Fruit fly (Drosophila melanogaster): ENCODE results near the gene CG6769.

Gene CG6769

DNA sequence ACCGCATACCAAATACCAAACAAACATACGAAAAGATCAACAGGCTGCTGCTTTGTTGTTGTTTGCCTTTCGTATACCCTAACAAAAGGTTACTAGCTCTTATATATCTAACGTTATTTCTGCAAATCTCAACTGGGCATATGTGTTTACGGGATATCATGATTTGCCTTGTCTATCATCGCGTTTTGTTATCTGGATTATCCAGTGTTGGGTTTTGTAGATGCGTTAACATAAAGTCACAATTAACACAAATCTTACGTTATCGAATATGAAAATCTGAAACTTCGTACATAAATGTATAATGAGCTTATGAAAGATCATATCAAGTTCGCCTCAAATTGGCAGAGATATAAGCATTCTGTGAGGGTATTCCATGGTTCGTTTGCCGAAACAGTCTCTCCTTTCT lies 30.6 kb upstream of the CG6769 start (continued):
- TF ChIP-seq CG16863 (GFP tag; optimal IDR thresholded peaks at IDR 0.05) (peak; percentile 12), Nf-YC (tag; optimal IDR thresholded peaks at IDR 0.05) (no peak), CG18011 (GFP tag; optimal IDR thresholded peaks at IDR 0.05) (no peak), HmgD (GFP tag; optimal IDR thresholded peaks at IDR 0.05) (no peak), row (GFP tag; IDR thresholded peaks at IDR 0.05) (peak; percentile 46; the same call in 1 of the 3 replicates), CG30020 (tag; optimal IDR thresholded peaks at IDR 0.05) (no peak), CG1647 (GFP tag; optimal IDR thresholded peaks at IDR 0.05) (no peak), ranshi (GFP tag; IDR thresholded peaks at IDR 0.05) (no peak), dmrt11E (tag; optimal IDR thresholded peaks at IDR 0.05) (peak; percentile 68), emc (GFP tag; optimal IDR thresholded peaks at IDR 0.05) (no peak), chm (GFP tag; IDR thresholded peaks at IDR 0.05) (no peak), CG2202 (tag; optimal IDR thresholded peaks at IDR 0.05) (peak; percentile 12), CG12236 (GFP tag; optimal IDR thresholded peaks at IDR 0.05) (no peak), CG7928 (GFP tag; optimal IDR thresholded peaks at IDR 0.05) (no peak), Nf-YA (GFP tag; IDR thresholded peaks at IDR 0.05) (no peak), Doc3 (GFP tag; IDR thresholded peaks at IDR 0.05; ENCODE audit: partially characterized antibody) (no peak), maf-S (GFP tag; optimal IDR thresholded peaks at IDR 0.05) (no peak), Med (GFP tag) (peak; percentile 51), Optix (GFP tag; IDR thresholded peaks at IDR 0.05) (no peak), ind (GFP tag; optimal IDR thresholded peaks at IDR 0.05) (no peak), sd (tag; optimal IDR thresholded peaks at IDR 0.05) (no peak), CG8290 (GFP tag; optimal IDR thresholded peaks at IDR 0.05) (no peak), CG8290 (tag; optimal IDR thresholded peaks at IDR 0.05) (no peak), ATbp (GFP tag; optimal IDR thresholded peaks at IDR 0.05) (peak; percentile 8), CG2116 (GFP tag; optimal IDR thresholded peaks at IDR 0.05) (no peak), CG5180 (GFP tag; optimal IDR thresholded peaks at IDR 0.05) (no peak), CG17802 (tag; optimal IDR thresholded peaks at IDR 0.05) (no peak), CG2199 (GFP tag; IDR thresholded peaks at IDR 0.05) (0 out of 3 replicates have a peak, but pooled peaks have one; percentile 8), lab (GFP tag; optimal IDR thresholded peaks at IDR 0.05) (no peak), CG9727 (GFP tag; optimal IDR thresholded peaks at IDR 0.05) (peak; percentile 76), al (GFP tag; IDR thresholded peaks at IDR 0.05) (no peak), CG10147 (GFP tag; optimal IDR thresholded peaks at IDR 0.05) (no peak), NC2β (GFP tag; optimal IDR thresholded peaks at IDR 0.05) (no peak), CG2129 (GFP tag; IDR thresholded peaks at IDR 0.05; ENCODE audit: partially characterized antibody) (no peak), lov (optimal IDR thresholded peaks at IDR 0.05) (no peak), lov (GFP tag; IDR thresholded peaks at IDR 0.05) (no peak), Gsc (GFP tag; IDR thresholded peaks at IDR 0.05) (no peak), CG4328 (GFP tag; optimal IDR thresholded peaks at IDR 0.05) (no peak), Side (GFP tag; optimal IDR thresholded peaks at IDR 0.05) (no peak), CG33213 (GFP tag; optimal IDR thresholded peaks at IDR 0.05) (no peak), CG9215 (GFP tag; IDR thresholded peaks at IDR 0.05) (no peak), CG11247 (GFP tag; IDR thresholded peaks at IDR 0.05) (no peak), BtbVII (GFP tag; optimal IDR thresholded peaks at IDR 0.05) (no peak), H15 (GFP tag; IDR thresholded peaks at IDR 0.05) (no peak), CG15514 (GFP tag; optimal IDR thresholded peaks at IDR 0.05) (no peak), dmrt99B (tag; optimal IDR thresholded peaks at IDR 0.05) (peak; percentile 3), CG18262 (tag; optimal IDR thresholded peaks at IDR 0.05) (peak; percentile 61), Stat92E (GFP tag; optimal IDR thresholded peaks at IDR 0.05) (no peak), hkb (optimal IDR thresholded peaks at IDR 0.05) (no peak), hkb (GFP tag; IDR thresholded peaks at IDR 0.05) (no peak), ci (GFP tag; IDR thresholded peaks at IDR 0.05) (no peak), CTCF (GFP tag; optimal IDR thresholded peaks at IDR 0.05) (no peak), CG31388 (GFP tag; optimal IDR thresholded peaks at IDR 0.05) (no peak)

Measured in whole organism, embryonic.